Fruit fly (Drosophila melanogaster): Measurements from ENCODE around the gene CG33783.
A peak's percentile ranks its signal among the peaks of the same experiment; 100 is the strongest.

Gene CG33783

dm6 chr3R:10079267-10079987 is 12.9 kb downstream of the CG33783 start (continued):
- TF ChIP-seq CG12659 (GFP tag; optimal IDR thresholded peaks at IDR 0.05), result no peak
- peak; percentile 45 for TF ChIP-seq CG2712 (tag; optimal IDR thresholded peaks at IDR 0.05)
- TF ChIP-seq Ptx1 (GFP tag; IDR thresholded peaks at IDR 0.05), result peak; percentile 55
- no peak for TF ChIP-seq CG32767 (GFP tag; IDR thresholded peaks at IDR 0.05)
- no peak for TF ChIP-seq sens-2 (GFP tag; IDR thresholded peaks at IDR 0.05)
- TF ChIP-seq CG8478 (optimal IDR thresholded peaks at IDR 0.05), result peak; percentile 21
- peak; percentile 30; the same call in 1 of the 3 replicates for TF ChIP-seq tgo (GFP tag; IDR thresholded peaks at IDR 0.05)
- no peak for TF ChIP-seq Dfd (GFP tag; optimal IDR thresholded peaks at IDR 0.05)
- peak; percentile 79; the same call in 2 of the 3 replicates for TF ChIP-seq ci (GFP tag; IDR thresholded peaks at IDR 0.05)
- no peak for TF ChIP-seq Hmx (GFP tag; optimal IDR thresholded peaks at IDR 0.05)
- no peak for TF ChIP-seq chm (GFP tag; IDR thresholded peaks at IDR 0.05)
- no peak for TF ChIP-seq CG11723 (GFP tag; optimal IDR thresholded peaks at IDR 0.05)
- peak; percentile 34; the same call in 1 of the 2 replicates for TF ChIP-seq Ada2b (GFP tag; IDR thresholded peaks at IDR 0.05)
- no peak for TF ChIP-seq aop (GFP tag; IDR thresholded peaks at IDR 0.05)
- TF ChIP-seq crp (GFP tag; optimal IDR thresholded peaks at IDR 0.05), result no peak
- TF ChIP-seq CG2889 (GFP tag; IDR thresholded peaks at IDR 0.05), result no peak
- TF ChIP-seq CG4707 (GFP tag; optimal IDR thresholded peaks at IDR 0.05), result no peak
- TF ChIP-seq CG1602 (GFP tag; optimal IDR thresholded peaks at IDR 0.05), result peak; percentile 18
- TF ChIP-seq Rx (GFP tag; IDR thresholded peaks at IDR 0.05), result peak; percentile 14; the same call in 1 of the 2 replicates
- TF ChIP-seq CG8089 (GFP tag; optimal IDR thresholded peaks at IDR 0.05), result no peak
- no peak for TF ChIP-seq CG7745 (tag; optimal IDR thresholded peaks at IDR 0.05)
- TF ChIP-seq fd96Cb (tag; optimal IDR thresholded peaks at IDR 0.05), result peak; percentile 50
- TF ChIP-seq mam (GFP tag; optimal IDR thresholded peaks at IDR 0.05), result peak; percentile 41
- no peak for TF ChIP-seq klu (GFP tag; IDR thresholded peaks at IDR 0.05)
- no peak for TF ChIP-seq CG31388 (GFP tag; optimal IDR thresholded peaks at IDR 0.05)
- no peak for TF ChIP-seq Scr (GFP tag; IDR thresholded peaks at IDR 0.05; ENCODE audit: partially characterized antibody)
- TF ChIP-seq HLH4C (GFP tag; IDR thresholded peaks at IDR 0.05; ENCODE audit: partially characterized antibody), result no peak
- TF ChIP-seq MTF-1 (GFP tag; optimal IDR thresholded peaks at IDR 0.05; ENCODE audit: borderline replicate concordance), result no peak
- no peak for TF ChIP-seq HmgZ (tag; optimal IDR thresholded peaks at IDR 0.05)
- peak; percentile 28 for TF ChIP-seq tin (GFP tag; optimal IDR thresholded peaks at IDR 0.05)
- no peak for TF ChIP-seq Dbx (GFP tag; IDR thresholded peaks at IDR 0.05)
- TF ChIP-seq croc (GFP tag; conservative IDR thresholded peaks at IDR 0.05), result no peak
- TF ChIP-seq Med (GFP tag), result peak; percentile 57
- no peak for TF ChIP-seq C15 (GFP tag; IDR thresholded peaks at IDR 0.05)
- TF ChIP-seq Poxn (GFP tag; IDR thresholded peaks at IDR 0.05), result no peak
- no peak for TF ChIP-seq CG11085 (GFP tag; IDR thresholded peaks at IDR 0.05)
- TF ChIP-seq CG8388 (GFP tag; optimal IDR thresholded peaks at IDR 0.05), result peak; percentile 34
- peak; percentile 35 for TF ChIP-seq CG7839 (tag; optimal IDR thresholded peaks at IDR 0.05)
- TF ChIP-seq slou (GFP tag; optimal IDR thresholded peaks at IDR 0.05), result no peak
- TF ChIP-seq Sry-β (GFP tag; optimal IDR thresholded peaks at IDR 0.05), result no peak
- TF ChIP-seq nom (GFP tag; optimal IDR thresholded peaks at IDR 0.05), result peak; percentile 3
- 0 out of 2 replicates have a peak, but pooled peaks have one; percentile 26 for TF ChIP-seq sob (GFP tag; IDR thresholded peaks at IDR 0.05)
- TF ChIP-seq sna (GFP tag; IDR thresholded peaks at IDR 0.05; ENCODE audit: partially characterized antibody), result no peak
- TF ChIP-seq stwl (tag; optimal IDR thresholded peaks at IDR 0.05), result no peak
- no peak for TF ChIP-seq zen (tag; optimal IDR thresholded peaks at IDR 0.05)
- no peak for TF ChIP-seq CrebB (tag; optimal IDR thresholded peaks at IDR 0.05)
- no peak for TF ChIP-seq CG2199 (GFP tag; IDR thresholded peaks at IDR 0.05)
- TF ChIP-seq dmrt99B (tag; optimal IDR thresholded peaks at IDR 0.05), result peak; percentile 57
- TF ChIP-seq MBD-R2 (GFP tag; IDR thresholded peaks at IDR 0.05), result no peak
- TF ChIP-seq Xrp1 (GFP tag; IDR thresholded peaks at IDR 0.05), result 0 out of 2 replicates have a peak, but pooled peaks have one; percentile 30
